Fruit fly (Drosophila melanogaster) whole organism, embryonic: ENCODE results near the gene Jhbp5.

Experiments used
- Asciz ChIP-seq: fragments of 200-800 bp; sonication (Bioruptor generic); optimal IDR thresholded peaks from 2 replicates; lab custom pipeline; 2017; ENCODE audit warnings: missing biosample characterization, mild to moderate bottlenecking, missing genetic modification characterization, missing genetic modification reagents
- Blimp-1 ChIP-seq: fragments of 200-800 bp; sonication (Bioruptor generic); optimal IDR thresholded peaks from 3 replicates; lab custom pipeline; 2018; ENCODE audit warnings: missing biosample characterization, missing genetic modification characterization, mild to moderate bottlenecking, moderate library complexity, missing genetic modification reagents
- BtbVII ChIP-seq: fragments of 200-800 bp; sonication (Bioruptor generic); optimal IDR thresholded peaks from 3 replicates; lab custom pipeline; 2017; ENCODE audit warnings: missing biosample characterization, mild to moderate bottlenecking, missing genetic modification characterization
- CG10431 ChIP-seq: fragments of 200-800 bp; sonication (Bioruptor generic); optimal IDR thresholded peaks from 3 replicates; lab custom pipeline; 2018; ENCODE audit warnings: missing biosample characterization, mild to moderate bottlenecking, missing genetic modification characterization
- CG14710 ChIP-seq: fragments of 200-800 bp; sonication (Bioruptor generic); optimal IDR thresholded peaks from 3 replicates; lab custom pipeline; 2019; ENCODE audit warnings: missing biosample characterization, mild to moderate bottlenecking, missing genetic modification characterization, moderate library complexity
- CG17385 ChIP-seq: fragments of 200-800 bp; sonication (Bioruptor generic); optimal IDR thresholded peaks from 3 replicates; lab custom pipeline; 2018; ENCODE audit warnings: missing biosample characterization, mild to moderate bottlenecking, missing genetic modification characterization
- CG17802 ChIP-seq: fragments of 200-800 bp; sonication (Bioruptor generic); optimal IDR thresholded peaks from 2 replicates; lab custom pipeline; 2018; ENCODE audit warnings: missing biosample characterization, mild to moderate bottlenecking, missing genetic modification characterization, moderate library complexity
- CG17912 ChIP-seq: fragments of 200-800 bp; sonication (Bioruptor generic); optimal IDR thresholded peaks from 2 replicates; lab custom pipeline; 2018; ENCODE audit warnings: missing biosample characterization, mild to moderate bottlenecking, missing genetic modification characterization
- CG18262 ChIP-seq: fragments of 200-800 bp; optimal IDR thresholded peaks from 3 replicates; lab custom pipeline; 2019; ENCODE audit warnings: missing biosample characterization, mild to moderate bottlenecking, missing genetic modification characterization, moderate library complexity
- CG18599 ChIP-seq: fragments of 200-800 bp; sonication (Bioruptor generic); optimal IDR thresholded peaks from 3 replicates; lab custom pipeline; 2017; ENCODE audit warnings: missing biosample characterization, missing genetic modification characterization, mild to moderate bottlenecking, moderate library complexity, missing genetic modification reagents
- CG2202 ChIP-seq: fragments of 200-800 bp; sonication (Bioruptor generic); optimal IDR thresholded peaks from 2 replicates; lab custom pipeline; 2018; ENCODE audit warnings: missing biosample characterization, mild to moderate bottlenecking, missing genetic modification characterization
- CG30020 ChIP-seq: fragments of 200-800 bp; optimal IDR thresholded peaks from 2 replicates; lab custom pipeline; 2019; ENCODE audit warnings: missing biosample characterization, mild to moderate bottlenecking, missing genetic modification characterization, moderate library complexity
- CG3065 ChIP-seq: fragments of 200-800 bp; sonication (Bioruptor generic); optimal IDR thresholded peaks from 2 replicates; lab custom pipeline; 2016; ENCODE audit warnings: missing biosample characterization, missing genetic modification characterization
- CG33557 ChIP-seq: fragments of 200-800 bp; sonication (Bioruptor generic); optimal IDR thresholded peaks from 2 replicates; lab custom pipeline; 2019; ENCODE audit warnings: missing biosample characterization, mild to moderate bottlenecking, missing genetic modification characterization, moderate library complexity
- CG3726 ChIP-seq: fragments of 200-800 bp; sonication (Bioruptor generic); IDR thresholded peaks from 3 replicates; pipeline ENCODE4, ENCODE4 v1.3.6; 2022; ENCODE audit warnings: missing biosample characterization, missing genetic modification characterization
- CG6254 ChIP-seq: fragments of 200-800 bp; sonication (Bioruptor generic); optimal IDR thresholded peaks from 3 replicates; lab custom pipeline; 2017; ENCODE audit warnings: mild to moderate bottlenecking, missing biosample characterization, missing genetic modification reagents, missing genetic modification characterization
- CG6683 ChIP-seq: fragments of 200-800 bp; sonication (Bioruptor generic); optimal IDR thresholded peaks from 2 replicates; lab custom pipeline; 2017; ENCODE audit warnings: missing biosample characterization, mild to moderate bottlenecking, missing genetic modification characterization, missing genetic modification reagents
- CG6854 ChIP-seq: fragments of 200-800 bp; sonication (Bioruptor generic); optimal IDR thresholded peaks from 3 replicates; lab custom pipeline; 2017; ENCODE audit warnings: missing biosample characterization, mild to moderate bottlenecking, missing genetic modification characterization
- CG7928 ChIP-seq: fragments of 200-800 bp; sonication (Bioruptor generic); optimal IDR thresholded peaks from 2 replicates; lab custom pipeline; 2017; ENCODE audit warnings: missing biosample characterization, mild to moderate bottlenecking, missing genetic modification characterization
- CG8359 ChIP-seq: fragments of 200-800 bp; sonication (Bioruptor generic); optimal IDR thresholded peaks from 2 replicates; lab custom pipeline; 2017; ENCODE audit warnings: missing biosample characterization, mild to moderate bottlenecking, missing genetic modification characterization, borderline replicate concordance
- CoRest ChIP-seq: fragments of 200-800 bp; sonication (Bioruptor generic); optimal IDR thresholded peaks from 3 replicates; lab custom pipeline; 2018; ENCODE audit warnings: missing biosample characterization, mild to moderate bottlenecking, missing genetic modification characterization, moderate library complexity
- Nf-YB ChIP-seq: fragments of 200-800 bp; sonication (Bioruptor generic); optimal IDR thresholded peaks from 3 replicates; lab custom pipeline; 2019; ENCODE audit warnings: missing biosample characterization, mild to moderate bottlenecking, missing genetic modification characterization, moderate library complexity
- Nf-YC ChIP-seq: fragments of 200-800 bp; optimal IDR thresholded peaks from 3 replicates; lab custom pipeline; 2019; ENCODE audit warnings: missing biosample characterization, mild to moderate bottlenecking, missing genetic modification characterization, moderate library complexity
- Pdp1 ChIP-seq, 2 experiments: fragments of 200-800 bp; sonication (Bioruptor generic); optimal IDR thresholded peaks; 3 replicates each; lab custom pipeline; 2016; ENCODE audit warnings: missing biosample characterization in 2 of 2, missing genetic modification characterization in 2 of 2, mild to moderate bottlenecking in 1 of 2, moderate library complexity in 1 of 2
- Poxn ChIP-seq: fragments of 200-800 bp; sonication (Bioruptor generic); IDR thresholded peaks from 2 replicates; pipeline ENCODE4 v1.3.6; 2022; ENCODE audit warnings: missing biosample characterization, missing genetic modification characterization
- Usf ChIP-seq: fragments of 200-800 bp; sonication (Bioruptor generic); optimal IDR thresholded peaks from 2 replicates; lab custom pipeline; 2017; ENCODE audit warnings: missing genotype, missing biosample characterization, missing genetic modification characterization
- Vsx1 ChIP-seq: fragments of 200-800 bp; sonication (Bioruptor generic); optimal IDR thresholded peaks from 2 replicates; lab custom pipeline; 2017; ENCODE audit warnings: missing biosample characterization, mild to moderate bottlenecking, missing genetic modification characterization, missing genetic modification reagents
- Xbp1 ChIP-seq: fragments of 200-800 bp; sonication (Bioruptor generic); optimal IDR thresholded peaks from 3 replicates; lab custom pipeline; 2016; ENCODE audit warnings: missing biosample characterization, mild to moderate bottlenecking, missing genetic modification characterization
- bab2 ChIP-seq: fragments of 200-800 bp; sonication (Bioruptor generic); optimal IDR thresholded peaks from 2 replicates; lab custom pipeline; 2016; ENCODE audit warnings: missing biosample characterization, missing genetic modification characterization
- bsh ChIP-seq, 2 experiments: fragments of 200-800 bp; sonication (Bioruptor generic); optimal IDR thresholded peaks; 2 replicates each; lab custom pipeline; 2017 to 2018; ENCODE audit warnings: mild to moderate bottlenecking in 2 of 2, missing biosample characterization in 2 of 2, missing genetic modification characterization in 2 of 2, moderate library complexity in 1 of 2
- crol ChIP-seq: fragments of 200-800 bp; sonication (Bioruptor generic); IDR thresholded peaks from 2 replicates; pipeline ENCODE4 v1.3.6; 2022; ENCODE audit warnings: missing biosample characterization, missing genetic modification characterization
- dm ChIP-seq: fragments of 200-800 bp; sonication (Bioruptor generic); optimal IDR thresholded peaks from 3 replicates; lab custom pipeline; 2016; ENCODE audit warnings: missing biosample characterization, missing genetic modification characterization
- fd102C ChIP-seq: fragments of 200-800 bp; sonication (Bioruptor generic); optimal IDR thresholded peaks from 2 replicates; lab custom pipeline; 2018; ENCODE audit warnings: missing biosample characterization, mild to moderate bottlenecking, missing genetic modification characterization, moderate library complexity
- gce ChIP-seq: fragments of 200-800 bp; sonication (Bioruptor generic); IDR thresholded peaks from 3 replicates; pipeline ENCODE4 v1.3.6; 2022; ENCODE audit warnings: missing biosample characterization, missing genetic modification characterization
- gcm ChIP-seq: fragments of 200-800 bp; sonication (Bioruptor generic); optimal IDR thresholded peaks from 2 replicates; lab custom pipeline; 2019; ENCODE audit warnings: missing biosample characterization, mild to moderate bottlenecking, missing genetic modification characterization, moderate library complexity
- ken ChIP-seq: fragments of 200-800 bp; sonication (Bioruptor generic); IDR thresholded peaks from 3 replicates; pipeline ENCODE4 v1.3.6; 2022; ENCODE audit warnings: missing biosample characterization, missing genetic modification characterization
- kni ChIP-seq: fragments of 200-800 bp; sonication (Bioruptor generic); optimal IDR thresholded peaks from 3 replicates; lab custom pipeline; 2017; ENCODE audit warnings: mild to moderate bottlenecking, missing biosample characterization, missing genetic modification reagents, missing genetic modification characterization
- lab ChIP-seq: fragments of 200-800 bp; sonication (Bioruptor generic); optimal IDR thresholded peaks from 3 replicates; lab custom pipeline; 2017; ENCODE audit warnings: missing biosample characterization, missing genetic modification characterization, mild to moderate bottlenecking, moderate library complexity, missing genetic modification reagents
- nmo ChIP-seq: fragments of 200-800 bp; sonication (Bioruptor generic); optimal IDR thresholded peaks from 2 replicates; lab custom pipeline; 2018; ENCODE audit warnings: missing biosample characterization, mild to moderate bottlenecking, missing genetic modification characterization, moderate library complexity
- oc ChIP-seq: fragments of 200-800 bp; sonication (Bioruptor generic); optimal IDR thresholded peaks from 2 replicates; lab custom pipeline; 2018; ENCODE audit warnings: missing biosample characterization, mild to moderate bottlenecking, missing genetic modification characterization, moderate library complexity
- phol ChIP-seq: fragments of 200-800 bp; sonication (Bioruptor generic); optimal IDR thresholded peaks from 3 replicates; lab custom pipeline; 2018; ENCODE audit warnings: missing biosample characterization, mild to moderate bottlenecking, missing genetic modification characterization, moderate library complexity
- sd ChIP-seq: fragments of 200-800 bp; sonication (Bioruptor generic); optimal IDR thresholded peaks from 3 replicates; lab custom pipeline; 2018; ENCODE audit warnings: missing biosample characterization, mild to moderate bottlenecking, missing genetic modification characterization, moderate library complexity
- sens-2 ChIP-seq: fragments of 200-800 bp; sonication (Bioruptor generic); IDR thresholded peaks from 2 replicates; pipeline ENCODE4 v1.3.6; 2022; ENCODE audit warnings: missing biosample characterization, missing genetic modification characterization
- tll ChIP-seq, 2 experiments: fragments of 200-800 bp in 1 of 2; fragments of >200 bp in 1 of 2; sonication (Bioruptor generic) in 1 of 2; optimal IDR thresholded peaks; 2 replicates each; lab custom pipeline; 2017 to 2019; ENCODE audit warnings: missing biosample characterization in 2 of 2, missing genetic modification characterization in 2 of 2, mild to moderate bottlenecking in 1 of 2, moderate library complexity in 1 of 2
- vnd ChIP-seq: fragments of 200-800 bp; sonication (Bioruptor generic); IDR thresholded peaks from 3 replicates; pipeline ENCODE4 v1.3.6; 2022; ENCODE audit warnings: missing biosample characterization, missing genetic modification characterization; ENCODE audit not compliant: partially characterized antibody
- vvl ChIP-seq: fragments of 200-800 bp; sonication (Bioruptor generic); IDR thresholded peaks from 2 replicates; pipeline ENCODE4 v1.3.6; 2022; ENCODE audit warnings: missing biosample characterization, missing genetic modification characterization

Jhbp5 gene

DNA sequence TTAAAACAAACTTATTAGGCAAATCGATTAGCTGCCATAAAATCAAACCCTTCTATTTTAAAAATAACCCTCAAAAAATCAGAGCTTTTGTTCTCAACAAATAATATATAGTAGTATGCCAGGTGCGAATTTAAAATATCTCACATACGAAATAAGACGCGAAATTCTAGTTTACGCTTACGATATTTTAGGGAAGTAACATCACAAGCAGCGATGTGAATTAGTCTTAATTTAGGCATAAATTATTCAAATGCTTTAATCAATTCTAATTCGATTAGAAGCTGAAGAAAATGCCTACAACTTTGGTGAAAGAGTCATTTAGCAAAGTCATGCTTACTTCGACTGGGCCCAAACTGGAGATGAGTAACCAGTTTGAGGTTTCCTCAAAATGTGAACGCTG, 37.6 kb upstream of the Jhbp5 start, which contains the start of gene sxe2 (continued):
- TF ChIP-seq CoRest (tag; lab: Kevin White, UChicago) = no peak
- TF ChIP-seq CG17912 (GFP tag; lab: Kevin White, UChicago) = no peak
- no peak for TF ChIP-seq CG6254 (GFP tag; lab: Kevin White, UChicago)

DNA sequence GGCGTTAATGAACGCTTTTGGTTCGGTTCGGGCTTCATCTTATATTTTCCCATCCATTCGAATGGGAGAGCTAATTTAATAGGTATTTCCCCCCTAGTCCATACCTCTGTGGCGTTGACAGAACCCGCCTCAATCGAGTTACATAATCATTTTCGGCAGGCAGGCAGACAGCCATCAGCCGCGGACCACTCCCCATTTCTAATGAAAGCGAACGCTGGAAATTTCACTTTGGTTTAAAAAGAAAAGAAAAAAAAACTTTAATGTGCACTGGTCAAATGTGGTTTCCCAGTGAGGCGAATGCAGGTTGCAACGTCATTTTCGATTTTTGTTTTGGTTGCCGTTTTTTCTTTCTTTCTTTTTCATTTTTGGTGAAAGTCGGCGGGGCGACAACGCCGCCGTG, 36.5 kb upstream of the Jhbp5 start:
- no peak for TF ChIP-seq CG7928 (GFP tag; lab: Kevin White, UChicago)
- peak; percentile 50 for TF ChIP-seq Vsx1 (GFP tag; lab: Kevin White, UChicago)
- TF ChIP-seq CG3726 (GFP tag; lab: Robert Waterston, UW) = no peak
- TF ChIP-seq Blimp-1 = peak; percentile 100
- no peak for TF ChIP-seq CG6683 (GFP tag; lab: Kevin White, UChicago)
- TF ChIP-seq crol (GFP tag; lab: Robert Waterston, UW) = peak; percentile 30; the same call in 1 of the 2 replicates
- TF ChIP-seq CG2202 (tag; lab: Kevin White, UChicago) = peak; percentile 21
- no peak for TF ChIP-seq gce (GFP tag; lab: Robert Waterston, UW)
- 0 out of 2 replicates have a peak, but pooled peaks have one; percentile 31 for TF ChIP-seq vvl (GFP tag; lab: Robert Waterston, UW)
- no peak for TF ChIP-seq Xbp1 (GFP tag; lab: Kevin White, UChicago)
- TF ChIP-seq tll (GFP tag; optimal IDR thresholded peaks at IDR 0.05; lab: Kevin White, UChicago) = no peak
- TF ChIP-seq lab = no peak
- TF ChIP-seq CG33557 (GFP tag; lab: Kevin White, UChicago) = peak; percentile 72
- no peak for TF ChIP-seq Usf
- peak; percentile 2 for TF ChIP-seq gcm (GFP tag; lab: Kevin White, UChicago)
- TF ChIP-seq nmo (GFP tag; lab: Kevin White, UChicago) = no peak
- TF ChIP-seq BtbVII (GFP tag; lab: Kevin White, UChicago) = no peak
- no peak for TF ChIP-seq CoRest (tag; lab: Kevin White, UChicago)
- TF ChIP-seq CG18262 (tag; lab: Kevin White, UChicago) = peak; percentile 22
- no peak for TF ChIP-seq Poxn
- TF ChIP-seq CG10431 = peak; percentile 46
- TF ChIP-seq ken (GFP tag; lab: Robert Waterston, UW) = 0 out of 3 replicates have a peak, but pooled peaks have one; percentile 21
- no peak for TF ChIP-seq CG17385 (GFP tag; lab: Kevin White, UChicago)
- peak in 1 of 2 experiments; percentile 93 for TF ChIP-seq Pdp1 (GFP tag; optimal IDR thresholded peaks at IDR 0.05; lab: Kevin White, UChicago)
- TF ChIP-seq vnd (GFP tag; lab: Robert Waterston, UW) = no peak
- no peak for TF ChIP-seq phol
- no peak for TF ChIP-seq CG6854 (GFP tag; lab: Kevin White, UChicago)
- TF ChIP-seq bsh (GFP tag; optimal IDR thresholded peaks at IDR 0.05; lab: Kevin White, UChicago) = peak in 1 of 2 experiments; percentile 32
- no peak for TF ChIP-seq sens-2 (GFP tag; lab: Robert Waterston, UW)
- no peak for TF ChIP-seq CG17802 (tag; lab: Kevin White, UChicago)
- TF ChIP-seq Nf-YB (GFP tag; lab: Kevin White, UChicago) = no peak
- TF ChIP-seq kni (GFP tag; lab: Kevin White, UChicago) = peak; percentile 85
- TF ChIP-seq CG8359 = no peak
- TF ChIP-seq CG3065 (GFP tag; lab: Kevin White, UChicago) = no peak
- no peak for TF ChIP-seq CG30020 (tag; lab: Kevin White, UChicago)
- TF ChIP-seq Nf-YC (tag; lab: Kevin White, UChicago) = no peak
- TF ChIP-seq dm (GFP tag; lab: Kevin White, UChicago) = no peak
- peak; percentile 1 for TF ChIP-seq CG14710 (tag; lab: Kevin White, UChicago)
- no peak for TF ChIP-seq Asciz (GFP tag; lab: Kevin White, UChicago)
- TF ChIP-seq bab2 (GFP tag; lab: Kevin White, UChicago) = no peak
- no peak for TF ChIP-seq CG18599 (GFP tag; lab: Kevin White, UChicago)
- TF ChIP-seq fd102C (GFP tag; lab: Kevin White, UChicago) = no peak
- TF ChIP-seq sd = peak; percentile 5
- peak; percentile 39 for TF ChIP-seq oc
